Worm (Caenorhabditis elegans) whole organism, L4 larva: ENCODE results near the gene R03H10.11.

Experiments used
- F26F4.8 ChIP-seq: fragments of 200-800 bp; sonication (Bioruptor generic); conservative IDR thresholded peaks from 2 replicates; pipeline ENCODE4 v1.3.6; 2022; ENCODE audit warnings: missing genetic modification characterization, missing compliant biosample characterization
- F49E8.2 ChIP-seq: sonication (generic microtip); optimal IDR thresholded peaks from 2 replicates; lab custom pipeline; 2016; ENCODE audit warnings: missing compliant biosample characterization, mild to moderate bottlenecking, missing genetic modification characterization, borderline replicate concordance
- T26A8.4 ChIP-seq: fragments of 200-800 bp; sonication (Bioruptor generic); IDR thresholded peaks from 2 replicates; pipeline ENCODE4 v1.3.6; 2022; ENCODE audit warnings: missing genetic modification characterization, missing compliant biosample characterization
- Y48G9A.11 ChIP-seq: fragments of 200-800 bp; sonication (Bioruptor generic); IDR thresholded peaks from 2 replicates; pipeline ENCODE4 v1.3.6; 2022; ENCODE audit warnings: missing genetic modification reagents, missing genetic modification characterization, missing compliant biosample characterization
- ZK546.5 ChIP-seq, 2 experiments: sonication (generic microtip); optimal IDR thresholded peaks; 2 replicates each; lab custom pipeline; 2017; ENCODE audit warnings: missing biosample characterization in 2 of 2, missing genetic modification characterization in 2 of 2
- aha-1 ChIP-seq: fragments of 150-350 bp; peaks from one replicate; lab custom pipeline; 2014; ENCODE audit warnings: missing biosample characterization, missing genetic modification characterization
- attf-4 ChIP-seq: sonication (generic microtip); optimal IDR thresholded peaks from 3 replicates; lab custom pipeline; 2017; ENCODE audit warnings: missing biosample characterization, missing genetic modification characterization
- ceh-62 ChIP-seq: sonication (generic microtip); optimal IDR thresholded peaks from 2 replicates; lab custom pipeline; 2017; ENCODE audit warnings: missing biosample characterization, missing genetic modification characterization
- daf-12 ChIP-seq: fragments of 150-350 bp; optimal IDR thresholded peaks from 2 replicates; lab custom pipeline; 2014; ENCODE audit warnings: missing biosample characterization, missing genetic modification reagents, missing genetic modification characterization
- daf-16 ChIP-seq, 3 experiments: sonication (generic microtip); optimal IDR thresholded peaks; 2 replicates each; lab custom pipeline; 2016 to 2017; ENCODE audit warnings: missing genetic modification characterization in 3 of 3, missing genetic modification reagents in 3 of 3, mild to moderate bottlenecking in 2 of 3, missing compliant biosample characterization in 2 of 3, missing biosample characterization in 1 of 3, moderate library complexity in 1 of 3
- dmd-6 ChIP-seq: fragments of 200-800 bp; sonication (Bioruptor generic); IDR thresholded peaks from 2 replicates; pipeline ENCODE4 v1.3.6; 2022; ENCODE audit warnings: missing genetic modification reagents, missing genetic modification characterization, missing compliant biosample characterization
- dmd-8 ChIP-seq: fragments of 200-800 bp; sonication (Bioruptor generic); IDR thresholded peaks from 2 replicates; pipeline ENCODE4 v1.3.6; 2022; ENCODE audit warnings: missing genetic modification characterization, missing compliant biosample characterization
- dpl-1 ChIP-seq: fragments of 150-350 bp; optimal IDR thresholded peaks from 2 replicates; lab custom pipeline; 2014; ENCODE audit warnings: missing biosample characterization, missing genetic modification reagents, missing genetic modification characterization
- egl-43 ChIP-seq: fragments of 200-800 bp; sonication (Bioruptor generic); IDR thresholded peaks from 2 replicates; pipeline ENCODE4 v1.3.6; 2022; ENCODE audit warnings: missing genetic modification reagents, missing genetic modification characterization, missing compliant biosample characterization
- hif-1 ChIP-seq, 2 experiments: sonication (generic microtip); optimal IDR thresholded peaks; 2 replicates each; lab custom pipeline; 2016 to 2017; ENCODE audit warnings: missing compliant biosample characterization in 2 of 2, missing genetic modification characterization in 2 of 2, missing genetic modification reagents in 2 of 2, missing genotype in 2 of 2, mild to moderate bottlenecking in 1 of 2
- lin-13 ChIP-seq: fragments of 150-350 bp; optimal IDR thresholded peaks from 2 replicates; lab custom pipeline; 2014; ENCODE audit warnings: missing biosample characterization, missing genetic modification reagents, missing genetic modification characterization
- nhr-237 ChIP-seq: sonication (generic microtip); optimal IDR thresholded peaks from 2 replicates; lab custom pipeline; 2017; ENCODE audit warnings: missing biosample characterization, missing genetic modification characterization
- nhr-28 ChIP-seq: fragments of 150-350 bp; optimal IDR thresholded peaks from 2 replicates; lab custom pipeline; 2014; ENCODE audit warnings: missing biosample characterization, missing genetic modification characterization
- nhr-77 ChIP-seq: fragments of 150-350 bp; optimal IDR thresholded peaks from 2 replicates; lab custom pipeline; 2014; ENCODE audit warnings: missing biosample characterization, missing genetic modification characterization
- pqm-1 ChIP-seq: sonication (generic microtip); optimal IDR thresholded peaks from 2 replicates; lab custom pipeline; 2017; ENCODE audit warnings: missing biosample characterization, missing genetic modification characterization
- saeg-2 ChIP-seq: fragments of 200-800 bp; sonication (Bioruptor generic); IDR thresholded peaks from 2 replicates; pipeline ENCODE4 v1.3.6; 2022; ENCODE audit warnings: missing genetic modification reagents, missing genetic modification characterization, missing compliant biosample characterization
- set-16 ChIP-seq: fragments of 200-800 bp; sonication (Bioruptor generic); IDR thresholded peaks from 2 replicates; pipeline ENCODE4 v1.3.6; 2022; ENCODE audit warnings: missing genetic modification reagents, missing genetic modification characterization, missing compliant biosample characterization
- snpc-1.2 ChIP-seq: fragments of 200-800 bp; sonication (Bioruptor generic); IDR thresholded peaks from 2 replicates; pipeline ENCODE4 v1.3.6; 2022; ENCODE audit warnings: missing genetic modification reagents, missing genetic modification characterization, missing compliant biosample characterization
- snpc-4 ChIP-seq: fragments of 150-350 bp; optimal IDR thresholded peaks from 2 replicates; lab custom pipeline; 2014; ENCODE audit warnings: missing biosample characterization, missing genetic modification characterization
- spr-1 ChIP-seq: sonication (generic microtip); optimal IDR thresholded peaks from 2 replicates; lab custom pipeline; 2016; ENCODE audit warnings: mild to moderate bottlenecking, missing genetic modification characterization, missing compliant biosample characterization
- spr-3 ChIP-seq: fragments of 200-800 bp; sonication (Bioruptor generic); optimal IDR thresholded peaks from 2 replicates; lab custom pipeline; 2018; ENCODE audit warnings: mild to moderate bottlenecking, missing genetic modification characterization, missing compliant biosample characterization
- zip-11 ChIP-seq: fragments of 200-800 bp; sonication (Bioruptor generic); IDR thresholded peaks from 2 replicates; pipeline ENCODE4 v1.3.6; 2022; ENCODE audit warnings: missing genetic modification characterization, missing compliant biosample characterization
- zip-2 ChIP-seq: fragments of 150-350 bp; optimal IDR thresholded peaks from 2 replicates; lab custom pipeline; 2014; ENCODE audit warnings: missing biosample characterization, missing genetic modification characterization
- ztf-11 ChIP-seq: fragments of 150-350 bp; optimal IDR thresholded peaks from 2 replicates; lab custom pipeline; 2014; ENCODE audit warnings: missing biosample characterization, missing genetic modification characterization

R03H10.11 gene

ce11 chrII:4159570-4159969, 22.9 kb upstream of the R03H10.11 start:
- TF ChIP-seq aha-1 (peak; percentile 91), spr-3 (GFP tag; lab: Kevin White, UChicago) (no peak)

- TF ChIP-seq hif-1 (tag; optimal IDR thresholded peaks at IDR 0.05; lab: Kevin White, UChicago) (no peak), egl-43 (GFP tag; lab: Robert Waterston, UW) (0 out of 2 replicates have a peak, but pooled peaks have one; percentile 46), saeg-2 (GFP tag; lab: Robert Waterston, UW) (no peak), attf-4 (no peak), snpc-1.2 (GFP tag; lab: Robert Waterston, UW) (no peak), dmd-6 (GFP tag; lab: Robert Waterston, UW) (no peak), set-16 (GFP tag; lab: Robert Waterston, UW) (peak; percentile 83)
- TF ChIP-seq, all 104 proteins: peak for 2
These were observed 14.6 kb upstream of the R03H10.11 start for ce11 chrII:4167833-4168232.

ce11 chrII:4168404-4168803, 14.1 kb upstream of the R03H10.11 start, which contains the start of gene R03H10.4:
TSS of gene R03H10.4 (minus strand) at chrII:4168504.
- TF ChIP-seq aha-1 = peak; percentile 13

ce11 chrII:4170508-4170907, 12.0 kb upstream of the R03H10.11 start, which contains the start of gene R03H10.5:
TSS of gene R03H10.5 (minus strand) at chrII:4170608.
- TF ChIP-seq F26F4.8 (GFP tag; lab: Robert Waterston, UW) (no peak), ZK546.5 (tag; optimal IDR thresholded peaks at IDR 0.05; lab: Kevin White, UChicago) (no peak), Y48G9A.11 (GFP tag; lab: Robert Waterston, UW) (no peak), lin-13 (no peak), zip-2 (tag; lab: Kevin White, UChicago) (no peak), nhr-28 (tag; lab: Kevin White, UChicago) (no peak), spr-3 (GFP tag; lab: Kevin White, UChicago) (no peak), nhr-77 (tag; lab: Kevin White, UChicago) (no peak), zip-11 (GFP tag; lab: Robert Waterston, UW) (no peak), saeg-2 (GFP tag; lab: Robert Waterston, UW) (no peak), spr-1 (tag; lab: Kevin White, UChicago) (no peak), egl-43 (GFP tag; lab: Robert Waterston, UW) (no peak)
- TF ChIP-seq, all 104 proteins: peak for 0

- TF ChIP-seq aha-1 = peak; percentile 82
- TF ChIP-seq snpc-4 (tag; lab: Kevin White, UChicago) = no peak
- no peak for TF ChIP-seq T26A8.4 (GFP tag; lab: Robert Waterston, UW)
- TF ChIP-seq dmd-8 = no peak
These were observed 9.1 kb upstream of the R03H10.11 start, which contains the start of gene R03H10.6 for ce11 chrII:4173398-4173797. TSS of gene R03H10.6 (minus strand) at chrII:4173498.

- TF ChIP-seq nhr-237 (tag; lab: Kevin White, UChicago) (no peak), daf-12 (tag; lab: Kevin White, UChicago) (no peak), dpl-1 (GFP tag; lab: Kevin White, UChicago) (no peak), ztf-11 (tag; lab: Kevin White, UChicago) (no peak)
These were observed 8.6 kb upstream of the R03H10.11 start for ce11 chrII:4173842-4174241.

ce11 chrII:4178838-4179237, 3.6 kb upstream of the R03H10.11 start, which contains the start of gene R03H10.7:
TSS of gene R03H10.7 (minus strand) at chrII:4178938.
- TF ChIP-seq F49E8.2 (no peak), ceh-62 (tag; lab: Kevin White, UChicago) (no peak), daf-16 (GFP tag; optimal IDR thresholded peaks at IDR 0.05; lab: Kevin White, UChicago) (no peak), daf-16 (tag; optimal IDR thresholded peaks at IDR 0.05; lab: Kevin White, UChicago) (peak; percentile 19), pqm-1 (tag; lab: Kevin White, UChicago) (peak; percentile 45)
